Fruit fly (Drosophila melanogaster) whole organism, embryonic: ENCODE data around the gene QC.

Experiments
- Atf3 ChIP-seq: fragments of 200-800 bp; sonication (Bioruptor generic); optimal IDR thresholded peaks from 3 replicates; lab custom pipeline; 2016; ENCODE audit warnings: missing biosample characterization, missing genetic modification characterization
- CG10654 ChIP-seq: fragments of 200-800 bp; sonication (Bioruptor generic); optimal IDR thresholded peaks from 2 replicates; lab custom pipeline; 2016; ENCODE audit warnings: missing biosample characterization, missing genetic modification characterization
- CG15073 ChIP-seq: fragments of 200-800 bp; sonication (Bioruptor generic); optimal IDR thresholded peaks from 2 replicates; lab custom pipeline; 2016; ENCODE audit warnings: missing biosample characterization, missing genetic modification characterization
- CG15514 ChIP-seq: fragments of 200-800 bp; sonication (Bioruptor generic); optimal IDR thresholded peaks from 3 replicates; lab custom pipeline; 2017; ENCODE audit warnings: missing biosample characterization, missing genetic modification characterization, mild to moderate bottlenecking, moderate library complexity, missing genetic modification reagents
- CG17385 ChIP-seq: fragments of 200-800 bp; sonication (Bioruptor generic); optimal IDR thresholded peaks from 3 replicates; lab custom pipeline; 2018; ENCODE audit warnings: missing biosample characterization, mild to moderate bottlenecking, missing genetic modification characterization
- CG2678 ChIP-seq: fragments of 200-800 bp; sonication (Bioruptor generic); optimal IDR thresholded peaks from 3 replicates; lab custom pipeline; 2019; ENCODE audit warnings: missing biosample characterization, mild to moderate bottlenecking, missing genetic modification characterization, moderate library complexity
- CG2875 ChIP-seq: fragments of 200-800 bp; sonication (Bioruptor generic); optimal IDR thresholded peaks from 2 replicates; lab custom pipeline; 2017; ENCODE audit warnings: missing biosample characterization, mild to moderate bottlenecking, missing genetic modification characterization, missing genetic modification reagents
- CG2889 ChIP-seq: fragments of 200-800 bp; sonication (Bioruptor generic); IDR thresholded peaks from 3 replicates; pipeline ENCODE4 v1.3.6; 2022; ENCODE audit warnings: missing biosample characterization, missing genetic modification characterization
- CG30431 ChIP-seq: fragments of 200-800 bp; sonication (Bioruptor generic); optimal IDR thresholded peaks from 2 replicates; lab custom pipeline; 2017; ENCODE audit warnings: missing biosample characterization, missing genetic modification characterization
- CG32772 ChIP-seq: fragments of 200-800 bp; sonication (Bioruptor generic); IDR thresholded peaks from 2 replicates; pipeline ENCODE4 v1.3.6; 2022; ENCODE audit warnings: missing biosample characterization, missing genetic modification characterization
- CG3407 ChIP-seq: fragments of 200-800 bp; sonication (Bioruptor generic); optimal IDR thresholded peaks from 2 replicates; lab custom pipeline; 2018; ENCODE audit warnings: missing biosample characterization, mild to moderate bottlenecking, missing genetic modification characterization
- CG4328 ChIP-seq: fragments of 200-800 bp; sonication (Bioruptor generic); optimal IDR thresholded peaks from 3 replicates; lab custom pipeline; 2017; ENCODE audit warnings: missing biosample characterization, missing genetic modification reagents, missing genetic modification characterization
- CG4617 ChIP-seq: fragments of 200-800 bp; sonication (Bioruptor generic); optimal IDR thresholded peaks from 3 replicates; lab custom pipeline; 2016; ENCODE audit warnings: missing biosample characterization, missing genetic modification characterization, borderline replicate concordance
- CG6683 ChIP-seq: fragments of 200-800 bp; sonication (Bioruptor generic); optimal IDR thresholded peaks from 2 replicates; lab custom pipeline; 2017; ENCODE audit warnings: missing biosample characterization, mild to moderate bottlenecking, missing genetic modification characterization, missing genetic modification reagents
- CG6813 ChIP-seq: fragments of 200-800 bp; sonication (Bioruptor generic); optimal IDR thresholded peaks from 2 replicates; lab custom pipeline; 2017; ENCODE audit warnings: missing biosample characterization, missing genetic modification characterization, mild to moderate bottlenecking, moderate library complexity, missing genetic modification reagents
- CG8281 ChIP-seq: fragments of 200-800 bp; sonication (Bioruptor generic); optimal IDR thresholded peaks from 2 replicates; lab custom pipeline; 2018; ENCODE audit warnings: missing biosample characterization, mild to moderate bottlenecking, missing genetic modification characterization, moderate library complexity
- CG8290 ChIP-seq, 3 experiments: fragments of 200-800 bp; sonication (Bioruptor generic); optimal IDR thresholded peaks; 2 replicates each; lab custom pipeline; 2016 to 2019; ENCODE audit warnings: missing biosample characterization in 3 of 3, missing genetic modification characterization in 3 of 3, mild to moderate bottlenecking in 2 of 3, moderate library complexity in 1 of 3
- Deaf1 ChIP-seq: fragments of 200-800 bp; optimal IDR thresholded peaks from 3 replicates; lab custom pipeline; 2019; ENCODE audit warnings: missing biosample characterization, mild to moderate bottlenecking, missing genetic modification characterization, moderate library complexity
- E2f1 ChIP-seq: fragments of 200-800 bp; sonication (Bioruptor generic); IDR thresholded peaks from 2 replicates; pipeline ENCODE4 v1.3.6; 2022; ENCODE audit warnings: missing biosample characterization, missing genetic modification characterization
- Gug ChIP-seq: fragments of 200-800 bp; sonication (Bioruptor generic); IDR thresholded peaks from 4 replicates; pipeline ENCODE4 v1.3.6; 2022; ENCODE audit warnings: missing biosample characterization, missing genetic modification characterization
- HHEX ChIP-seq: fragments of 200-800 bp; sonication (Bioruptor generic); optimal IDR thresholded peaks from 3 replicates; lab custom pipeline; 2017; ENCODE audit warnings: missing biosample characterization, mild to moderate bottlenecking, missing genetic modification characterization, missing genetic modification reagents
- Hey ChIP-seq: fragments of 200-800 bp; sonication (Bioruptor generic); optimal IDR thresholded peaks from 3 replicates; lab custom pipeline; 2018; ENCODE audit warnings: missing biosample characterization, mild to moderate bottlenecking, missing genetic modification characterization
- HmgD ChIP-seq: fragments of 200-800 bp; sonication (Bioruptor generic); optimal IDR thresholded peaks from 3 replicates; lab custom pipeline; 2016; ENCODE audit warnings: missing biosample characterization, missing genetic modification characterization
- HmgZ ChIP-seq: fragments of 200-800 bp; sonication (Bioruptor generic); optimal IDR thresholded peaks from 2 replicates; lab custom pipeline; 2018; ENCODE audit warnings: missing biosample characterization, mild to moderate bottlenecking, missing genetic modification characterization
- Hr78 ChIP-seq, 2 experiments: fragments of 200-800 bp in 1 of 2; fragments of >200 bp in 1 of 2; sonication (Bioruptor generic) in 1 of 2; optimal IDR thresholded peaks; 2 replicates each; lab custom pipeline; 2017 to 2019; ENCODE audit warnings: missing biosample characterization in 2 of 2, missing genetic modification characterization in 2 of 2, mild to moderate bottlenecking in 1 of 2, moderate library complexity in 1 of 2
- Mad ChIP-seq: fragments of 200-800 bp; sonication (Bioruptor generic); optimal IDR thresholded peaks from 2 replicates; lab custom pipeline; 2016; ENCODE audit warnings: missing biosample characterization, missing genetic modification characterization
- Opbp ChIP-seq: fragments of 200-800 bp; sonication (Bioruptor generic); IDR thresholded peaks from 3 replicates; pipeline ENCODE4 v1.3.6; 2022; ENCODE audit warnings: missing biosample characterization, missing genetic modification characterization; ENCODE audit not compliant: partially characterized antibody
- Optix ChIP-seq: fragments of 200-800 bp; sonication (Bioruptor generic); IDR thresholded peaks from 3 replicates; pipeline ENCODE4 v1.3.6; 2022; ENCODE audit warnings: missing biosample characterization, missing genetic modification characterization
- Sox100B ChIP-seq: fragments of 200-800 bp; sonication (Bioruptor generic); optimal IDR thresholded peaks from 3 replicates; lab custom pipeline; 2018; ENCODE audit warnings: missing biosample characterization, mild to moderate bottlenecking, missing genetic modification characterization
- Sry-δ ChIP-seq: fragments of 200-800 bp; sonication (Bioruptor generic); optimal IDR thresholded peaks from 2 replicates; lab custom pipeline; 2016; ENCODE audit warnings: missing biosample characterization, missing genetic modification characterization
- Trl ChIP-seq, 3 experiments: fragments of >200 bp in 2 of 3; fragments of 200-800 bp in 1 of 3; sonication (Bioruptor generic) in 1 of 3; optimal IDR thresholded peaks; 2 replicates in 1 of 3; 3 replicates in 2 of 3; lab custom pipeline; 2016 to 2017; ENCODE audit warnings: missing biosample characterization in 1 of 3, missing genetic modification characterization in 1 of 3
- Vsx1 ChIP-seq: fragments of 200-800 bp; sonication (Bioruptor generic); optimal IDR thresholded peaks from 2 replicates; lab custom pipeline; 2017; ENCODE audit warnings: missing biosample characterization, mild to moderate bottlenecking, missing genetic modification characterization, missing genetic modification reagents
- Xrp1 ChIP-seq: fragments of 200-800 bp; sonication (Bioruptor generic); IDR thresholded peaks from 2 replicates; pipeline ENCODE4 v1.3.6; 2022; ENCODE audit warnings: missing biosample characterization, missing genetic modification characterization
- crol ChIP-seq: fragments of 200-800 bp; sonication (Bioruptor generic); IDR thresholded peaks from 2 replicates; pipeline ENCODE4 v1.3.6; 2022; ENCODE audit warnings: missing biosample characterization, missing genetic modification characterization
- exex ChIP-seq: fragments of 200-800 bp; sonication (Bioruptor generic); optimal IDR thresholded peaks from 4 replicates; lab custom pipeline; 2018; ENCODE audit warnings: missing biosample characterization, mild to moderate bottlenecking, missing genetic modification characterization, moderate library complexity
- gem ChIP-seq: fragments of 200-800 bp; sonication (Bioruptor generic); optimal IDR thresholded peaks from 2 replicates; lab custom pipeline; 2019; ENCODE audit warnings: missing biosample characterization, mild to moderate bottlenecking, missing genetic modification characterization, moderate library complexity
- gro ChIP-seq: fragments of 200-800 bp; sonication (Bioruptor generic); optimal IDR thresholded peaks from 2 replicates; lab custom pipeline; 2016; ENCODE audit warnings: missing biosample characterization, missing genetic modification characterization
- lab ChIP-seq: fragments of 200-800 bp; sonication (Bioruptor generic); optimal IDR thresholded peaks from 3 replicates; lab custom pipeline; 2017; ENCODE audit warnings: missing biosample characterization, missing genetic modification characterization, mild to moderate bottlenecking, moderate library complexity, missing genetic modification reagents
- mirr ChIP-seq: fragments of 200-800 bp; sonication (Bioruptor generic); optimal IDR thresholded peaks from 3 replicates; lab custom pipeline; 2018; ENCODE audit warnings: missing biosample characterization, mild to moderate bottlenecking, missing genetic modification characterization
- pros ChIP-seq: fragments of 200-800 bp; sonication (Bioruptor generic); optimal IDR thresholded peaks from 3 replicates; lab custom pipeline; 2019; ENCODE audit warnings: missing biosample characterization, mild to moderate bottlenecking, missing genetic modification characterization, moderate library complexity
- sens-2 ChIP-seq: fragments of 200-800 bp; sonication (Bioruptor generic); IDR thresholded peaks from 2 replicates; pipeline ENCODE4 v1.3.6; 2022; ENCODE audit warnings: missing biosample characterization, missing genetic modification characterization
- sima ChIP-seq: fragments of 200-800 bp; sonication (Bioruptor generic); optimal IDR thresholded peaks from 2 replicates; lab custom pipeline; 2016; ENCODE audit warnings: missing biosample characterization, missing genetic modification characterization
- sqz ChIP-seq: fragments of 200-800 bp; sonication (Bioruptor generic); optimal IDR thresholded peaks from 3 replicates; lab custom pipeline; 2018; ENCODE audit warnings: missing biosample characterization, mild to moderate bottlenecking, missing genetic modification characterization
- sug ChIP-seq: fragments of 200-800 bp; optimal IDR thresholded peaks from 2 replicates; lab custom pipeline; 2019; ENCODE audit warnings: missing biosample characterization, mild to moderate bottlenecking, missing genetic modification characterization, moderate library complexity
- tup ChIP-seq: fragments of 200-800 bp; sonication (Bioruptor generic); optimal IDR thresholded peaks from 2 replicates; lab custom pipeline; 2016; ENCODE audit warnings: missing biosample characterization, mild to moderate bottlenecking, missing genetic modification characterization, moderate library complexity
- tx ChIP-seq: fragments of 200-800 bp; sonication (Bioruptor generic); optimal IDR thresholded peaks from 2 replicates; lab custom pipeline; 2016; ENCODE audit warnings: missing biosample characterization, missing genetic modification characterization
- wek ChIP-seq: fragments of 200-800 bp; sonication (Bioruptor generic); optimal IDR thresholded peaks from 3 replicates; lab custom pipeline; 2018; ENCODE audit warnings: missing biosample characterization, mild to moderate bottlenecking, missing genetic modification characterization, moderate library complexity

Gene QC

DNA sequence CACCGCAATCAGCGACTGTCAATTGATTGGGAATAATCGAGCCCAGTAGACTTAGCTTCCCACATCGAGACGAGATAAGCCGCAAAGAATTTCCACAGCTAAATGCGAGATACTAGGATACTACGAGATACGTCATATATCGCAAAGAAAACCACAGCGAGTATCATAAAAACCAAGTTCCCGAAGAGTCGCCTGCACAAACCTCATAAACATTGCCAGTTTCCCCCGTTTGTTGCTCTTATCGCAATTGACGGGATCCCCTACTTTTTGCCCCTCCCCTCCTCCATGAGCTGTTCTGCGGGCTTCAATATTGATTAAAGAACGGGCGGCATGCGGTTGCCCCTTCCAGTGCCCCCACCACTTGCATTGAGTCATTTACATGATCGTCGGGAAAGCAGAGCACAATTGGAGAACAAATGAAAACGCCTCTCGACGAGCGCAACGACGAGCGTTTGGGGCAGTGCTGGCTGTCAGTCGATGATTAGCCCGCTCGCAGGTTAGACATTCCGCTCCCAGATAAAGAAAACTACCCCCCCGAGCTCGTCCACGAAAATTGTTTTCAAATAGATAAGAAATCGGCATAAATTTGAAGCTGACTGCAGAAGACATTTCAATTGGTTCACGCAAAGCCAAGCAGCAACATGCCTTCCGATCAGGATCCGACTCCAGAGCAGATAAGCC lies 19.9 kb upstream of the QC start, which contains the start of gene CG32407 (continued):
- TF ChIP-seq CG6813 (GFP tag; lab: Kevin White, UChicago), result peak; percentile 2
- TF ChIP-seq CG8290 (GFP tag; optimal IDR thresholded peaks at IDR 0.05; lab: Kevin White, UChicago), result no peak
- peak in 1 of 2 experiments; percentile 3 for TF ChIP-seq CG8290 (tag; optimal IDR thresholded peaks at IDR 0.05; lab: Kevin White, UChicago)
- no peak for TF ChIP-seq Mad
- no peak for TF ChIP-seq Atf3 (GFP tag; lab: Kevin White, UChicago)
- TF ChIP-seq sqz (GFP tag; lab: Kevin White, UChicago), result peak; percentile 4
- no peak for TF ChIP-seq CG15073
- peak in 1 of 2 experiments; percentile 4 for TF ChIP-seq Hr78 (GFP tag; optimal IDR thresholded peaks at IDR 0.05; lab: Kevin White, UChicago)
- TF ChIP-seq CG10654, result no peak
- peak; percentile 72 for TF ChIP-seq Vsx1
- TF ChIP-seq Trl (optimal IDR thresholded peaks at IDR 0.05; lab: Kevin White, UChicago), result peak in 1 of 2 experiments; percentile 18
- no peak for TF ChIP-seq Trl (GFP tag; optimal IDR thresholded peaks at IDR 0.05; lab: Kevin White, UChicago)
- TF ChIP-seq HmgZ, result peak; percentile 19
- TF ChIP-seq Sox100B, result peak; percentile 4
- TF ChIP-seq HmgD, result no peak
- 0 out of 2 replicates have a peak, but pooled peaks have one; percentile 23 for TF ChIP-seq E2f1 (GFP tag; lab: Robert Waterston, UW)
- no peak for TF ChIP-seq Gug (GFP tag; lab: Robert Waterston, UW)
- TF ChIP-seq Xrp1 (GFP tag; lab: Robert Waterston, UW), result 0 out of 2 replicates have a peak, but pooled peaks have one; percentile 20
- TF ChIP-seq Sry-δ (GFP tag; lab: Kevin White, UChicago), result no peak
- TF ChIP-seq wek (GFP tag; lab: Kevin White, UChicago), result peak; percentile 27
- peak; percentile 87 for TF ChIP-seq CG8281 (tag; lab: Kevin White, UChicago)
- peak; percentile 97 for TF ChIP-seq sug (tag; lab: Kevin White, UChicago)
- TF ChIP-seq Hey (tag; lab: Kevin White, UChicago), result peak; percentile 53
- TF ChIP-seq CG6683, result no peak
- TF ChIP-seq CG17385 (GFP tag; lab: Kevin White, UChicago), result no peak
- TF ChIP-seq gro (GFP tag; lab: Kevin White, UChicago), result no peak
- TF ChIP-seq mirr (GFP tag; lab: Kevin White, UChicago), result peak; percentile 53
- TF ChIP-seq pros (GFP tag; lab: Kevin White, UChicago), result peak; percentile 65
- TF ChIP-seq CG4617 (GFP tag; lab: Kevin White, UChicago), result no peak
- TF ChIP-seq CG15514 (GFP tag; lab: Kevin White, UChicago), result no peak
- TF ChIP-seq CG2889 (GFP tag; lab: Robert Waterston, UW), result no peak
- peak; percentile 23 for TF ChIP-seq HHEX (GFP tag; lab: Kevin White, UChicago)
- TF ChIP-seq CG30431 (GFP tag; lab: Kevin White, UChicago), result no peak
- TF ChIP-seq sima (GFP tag; lab: Kevin White, UChicago), result no peak
- 0 out of 3 replicates have a peak, but pooled peaks have one; percentile 27 for TF ChIP-seq Optix (GFP tag; lab: Robert Waterston, UW)
- TF ChIP-seq CG2875 (GFP tag; lab: Kevin White, UChicago), result peak; percentile 25
- peak; percentile 96 for TF ChIP-seq crol
- TF ChIP-seq gem (tag; lab: Kevin White, UChicago), result peak; percentile 6
- TF ChIP-seq tup (GFP tag; lab: Kevin White, UChicago), result no peak
- TF ChIP-seq lab (GFP tag; lab: Kevin White, UChicago), result peak; percentile 44
- TF ChIP-seq Opbp (GFP tag; lab: Robert Waterston, UW), result 0 out of 3 replicates have a peak, but pooled peaks have one; percentile 15
- TF ChIP-seq CG3407 (GFP tag; lab: Kevin White, UChicago), result peak; percentile 34
- TF ChIP-seq CG4328 (GFP tag; lab: Kevin White, UChicago), result no peak
- peak; percentile 58 for TF ChIP-seq exex (tag; lab: Kevin White, UChicago)
- no peak for TF ChIP-seq tx (GFP tag; lab: Kevin White, UChicago)
- peak; percentile 39 for TF ChIP-seq CG2678 (tag; lab: Kevin White, UChicago)
- TF ChIP-seq Deaf1 (tag; lab: Kevin White, UChicago), result peak; percentile 40
- peak; percentile 56; the same call in 1 of the 2 replicates for TF ChIP-seq sens-2
- no peak for TF ChIP-seq CG32772 (GFP tag; lab: Robert Waterston, UW)
